Worm (Caenorhabditis elegans) whole organism, late embryonic: Measurements from ENCODE around the gene npp-24.

ENCODE experiments used
- C08G9.2 ChIP-seq: sonication (generic microtip); optimal IDR thresholded peaks from 2 replicates; lab custom pipeline; 2016; ENCODE audit warnings: mild to moderate bottlenecking, missing genetic modification characterization, moderate library complexity, missing compliant biosample characterization
- K09A11.1 ChIP-seq: sonication (generic microtip); optimal IDR thresholded peaks from 2 replicates; lab custom pipeline; 2017; ENCODE audit warnings: antibody characterized with exemption, mild to moderate bottlenecking, missing genetic modification characterization, missing compliant biosample characterization; ENCODE audit not compliant: insufficient read depth
- Y22D7AL.16 ChIP-seq: sonication (generic microtip); optimal IDR thresholded peaks from 2 replicates; lab custom pipeline; 2016; ENCODE audit warnings: missing genetic modification characterization, missing compliant biosample characterization
- ahr-1 ChIP-seq: sonication (generic microtip); optimal IDR thresholded peaks from 2 replicates; lab custom pipeline; 2016; ENCODE audit warnings: missing genetic modification characterization, missing compliant biosample characterization
- ceh-14 ChIP-seq: sonication (generic microtip); optimal IDR thresholded peaks from 2 replicates; lab custom pipeline; 2016; ENCODE audit warnings: missing genotype, missing genetic modification characterization, missing compliant biosample characterization
- ceh-22 ChIP-seq: sonication (generic microtip); optimal IDR thresholded peaks from 2 replicates; lab custom pipeline; 2017; ENCODE audit warnings: missing biosample characterization, missing genetic modification characterization
- ceh-31 ChIP-seq: sonication (generic microtip); optimal IDR thresholded peaks from 2 replicates; lab custom pipeline; 2016; ENCODE audit warnings: missing genetic modification characterization, missing compliant biosample characterization
- ceh-34 ChIP-seq: sonication (generic microtip); optimal IDR thresholded peaks from 2 replicates; lab custom pipeline; 2016; ENCODE audit warnings: mild to moderate bottlenecking, missing genetic modification characterization, missing compliant biosample characterization
- ceh-45 ChIP-seq: fragments of 200-800 bp; sonication (Bioruptor generic); IDR thresholded peaks from 2 replicates; pipeline ENCODE4 v1.3.6; 2022; ENCODE audit warnings: missing genetic modification reagents, missing genetic modification characterization, missing compliant biosample characterization
- dve-1 ChIP-seq: sonication (generic microtip); optimal IDR thresholded peaks from 2 replicates; lab custom pipeline; 2017; ENCODE audit warnings: antibody characterized with exemption, mild to moderate bottlenecking, missing genetic modification characterization, missing compliant biosample characterization
- elt-2 ChIP-seq: sonication (generic microtip); optimal IDR thresholded peaks from 2 replicates; lab custom pipeline; 2016; ENCODE audit warnings: missing genetic modification reagents, missing genetic modification characterization, missing compliant biosample characterization
- ets-4 ChIP-seq: sonication (generic microtip); optimal IDR thresholded peaks from 2 replicates; lab custom pipeline; 2016; ENCODE audit warnings: missing genetic modification characterization, missing compliant biosample characterization
- fkh-6 ChIP-seq: sonication (generic microtip); optimal IDR thresholded peaks from 2 replicates; lab custom pipeline; 2016; ENCODE audit warnings: missing genetic modification characterization, missing compliant biosample characterization
- hlh-13 ChIP-seq: fragments of 200-800 bp; sonication (Bioruptor generic); optimal IDR thresholded peaks from 2 replicates; lab custom pipeline; 2018; ENCODE audit warnings: mild to moderate bottlenecking, missing genetic modification characterization, missing compliant biosample characterization
- mec-3 ChIP-seq: sonication (generic microtip); optimal IDR thresholded peaks from 2 replicates; lab custom pipeline; 2016; ENCODE audit warnings: borderline replicate concordance, missing genetic modification characterization, missing compliant biosample characterization
- nfya-1 ChIP-seq: sonication (generic microtip); optimal IDR thresholded peaks from 2 replicates; lab custom pipeline; 2017; ENCODE audit warnings: missing genetic modification characterization, mild to moderate bottlenecking, missing compliant biosample characterization, antibody characterized with exemption, moderate library complexity
- nhr-11 ChIP-seq: fragments of 150-350 bp; optimal IDR thresholded peaks from 2 replicates; lab custom pipeline; 2014; ENCODE audit warnings: missing biosample characterization, missing genetic modification characterization
- nhr-232 ChIP-seq: sonication (generic microtip); optimal IDR thresholded peaks from 2 replicates; lab custom pipeline; 2016; ENCODE audit warnings: missing genetic modification characterization, missing compliant biosample characterization
- sdc-2 ChIP-seq: sonication (generic microtip); optimal IDR thresholded peaks from 2 replicates; lab custom pipeline; 2016; ENCODE audit warnings: missing genotype, missing genetic modification characterization, missing compliant biosample characterization
- syd-9 ChIP-seq: sonication (generic microtip); optimal IDR thresholded peaks from 2 replicates; lab custom pipeline; 2016; ENCODE audit warnings: mild to moderate bottlenecking, missing genetic modification characterization, moderate library complexity, missing compliant biosample characterization
- tbx-2 ChIP-seq: sonication (generic microtip); optimal IDR thresholded peaks from 2 replicates; lab custom pipeline; 2016; ENCODE audit warnings: missing genetic modification characterization, missing compliant biosample characterization
- tbx-7 ChIP-seq: sonication (generic microtip); optimal IDR thresholded peaks from 2 replicates; lab custom pipeline; 2016; ENCODE audit warnings: missing genotype, missing genetic modification characterization, missing compliant biosample characterization
- ttx-3 ChIP-seq: sonication (generic microtip); optimal IDR thresholded peaks from 2 replicates; lab custom pipeline; 2016; ENCODE audit warnings: missing genetic modification reagents, missing genetic modification characterization, missing compliant biosample characterization
- unc-42 ChIP-seq: sonication (generic microtip); optimal IDR thresholded peaks from 2 replicates; lab custom pipeline; 2016; ENCODE audit warnings: missing genotype, missing genetic modification characterization, missing compliant biosample characterization
- unc-55 ChIP-seq: sonication (generic microtip); optimal IDR thresholded peaks from 2 replicates; lab custom pipeline; 2017; ENCODE audit warnings: missing biosample characterization, missing genetic modification reagents, missing genetic modification characterization
- unc-86 ChIP-seq: sonication (generic microtip); optimal IDR thresholded peaks from 2 replicates; lab custom pipeline; 2016; ENCODE audit warnings: missing genetic modification characterization, missing compliant biosample characterization

npp-24 gene

ce11 chrII:5500986-5501657 lies 4.5 kb upstream of the npp-24 start, which contains the start of gene F12A10.8:
F12A10.8 (minus strand) TSS chrII:5501064.
- TF ChIP-seq nfya-1: no peak
- peak; percentile 81 for TF ChIP-seq unc-42 (tag; lab: Kevin White, UChicago)

DNA sequence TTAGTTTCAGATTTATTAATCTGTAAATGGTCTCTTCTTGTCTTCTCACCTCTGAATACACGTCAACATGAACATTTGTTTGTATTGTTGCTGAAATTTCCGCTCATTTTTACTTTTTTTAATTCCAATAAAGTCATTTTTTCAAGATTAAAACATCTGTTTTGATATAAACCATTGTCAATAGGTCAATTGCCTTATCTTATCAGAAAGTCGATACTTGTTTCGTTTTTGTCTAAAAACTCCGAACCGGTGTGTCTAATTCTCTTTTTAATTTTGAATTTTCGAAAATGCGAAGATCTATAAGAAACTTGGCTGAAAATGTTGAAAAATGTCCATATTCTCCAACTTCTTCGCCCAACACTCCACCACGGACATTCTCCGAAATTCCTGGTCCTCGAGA lies 1.9 kb upstream of the npp-24 start, which contains the start of gene cyp-44A1:
TSS of gene cyp-44A1 (plus strand) at position 285 of the 400 bp plus-strand sequence.
- no peak for TF ChIP-seq ahr-1 (tag; lab: Kevin White, UChicago)
- TF ChIP-seq elt-2 (tag; lab: Kevin White, UChicago): peak; percentile 74

ce11 chrII:5511417-5512353 lies 6.0 kb downstream of the npp-24 start:
- peak; percentile 33 for TF ChIP-seq tbx-2 (tag; lab: Kevin White, UChicago)
- peak; percentile 53 for TF ChIP-seq ceh-14 (tag; lab: Kevin White, UChicago)
- no peak for TF ChIP-seq ceh-45 (GFP tag; lab: Robert Waterston, UW)
- TF ChIP-seq mec-3 (tag; lab: Kevin White, UChicago): no peak
- peak; percentile 35 for TF ChIP-seq tbx-7 (tag; lab: Kevin White, UChicago)
- peak; percentile 13 for TF ChIP-seq C08G9.2 (tag; lab: Kevin White, UChicago)
- TF ChIP-seq ets-4 (tag; lab: Kevin White, UChicago): peak; percentile 44
- TF ChIP-seq unc-42 (tag; lab: Kevin White, UChicago): peak; percentile 60
- peak; percentile 65 for TF ChIP-seq ceh-31 (tag; lab: Kevin White, UChicago)
- no peak for TF ChIP-seq Y22D7AL.16 (tag; lab: Kevin White, UChicago)

- TF ChIP-seq K09A11.1 (tag; lab: Kevin White, UChicago) (no peak), elt-2 (tag; lab: Kevin White, UChicago) (peak; percentile 81)
These were observed 6.9 kb downstream of the npp-24 start for ce11 chrII:5512473-5513097.

- TF ChIP-seq hlh-13 (GFP tag; lab: Kevin White, UChicago): no peak
- TF ChIP-seq elt-2 (tag; lab: Kevin White, UChicago): peak; percentile 56
- TF ChIP-seq ttx-3 (tag; lab: Kevin White, UChicago): no peak
These were observed 9.2 kb downstream of the npp-24 start, which contains the start of gene sahd-1 for ce11 chrII:5514846-5515245. sahd-1 (minus strand) TSS chrII:5514945.

- TF ChIP-seq sdc-2 (tag; lab: Kevin White, UChicago) (no peak), ceh-22 (tag; lab: Kevin White, UChicago) (no peak), ceh-34 (tag; lab: Kevin White, UChicago) (no peak), dve-1 (tag; lab: Kevin White, UChicago) (no peak), unc-55 (no peak), syd-9 (tag; lab: Kevin White, UChicago) (no peak), nhr-232 (tag; lab: Kevin White, UChicago) (no peak), unc-86 (tag; lab: Kevin White, UChicago) (no peak), fkh-6 (tag; lab: Kevin White, UChicago) (no peak), nhr-11 (no peak)
These were observed 9.9 kb downstream of the npp-24 start, which contains the start of gene ZK177.3 for ce11 chrII:5515542-5515941. ZK177.3 (plus strand) TSS chrII:5515842.
